Fruit fly (Drosophila melanogaster) Kc167 (cell line): ENCODE results near the gene ng2.
"Not testable (repeated sequence)": the region's sequence is repeated elsewhere in the genome, so short reads cannot be mapped to it uniquely, and the experiment has no call there.

Experiments used
- Myc ChIP-seq: fragments of >200 bp; optimal IDR thresholded peaks from 2 replicates; lab custom pipeline; 2017; ENCODE audit warnings: missing external identifiers
- Sin3A ChIP-seq: fragments of >200 bp; optimal IDR thresholded peaks from 2 replicates; lab custom pipeline; 2018; ENCODE audit warnings: missing external identifiers
- h ChIP-seq: fragments of >200 bp; optimal IDR thresholded peaks from 3 replicates; lab custom pipeline; 2018; ENCODE audit warnings: missing external identifiers
- insv ChIP-seq: fragments of >200 bp; optimal IDR thresholded peaks from 3 replicates; lab custom pipeline; 2018; ENCODE audit warnings: missing external identifiers
- psq ChIP-seq: fragments of >200 bp; optimal IDR thresholded peaks from 2 replicates; lab custom pipeline; 2017; ENCODE audit warnings: missing external identifiers
- ttk ChIP-seq: sonication (Bioruptor generic); optimal IDR thresholded peaks from 2 replicates; lab custom pipeline; 2017; ENCODE audit warnings: missing external identifiers

ng2 gene

dm6 chrX:3240471-3240870, at the start of gene ng2:
Gene ng2 (minus strand): TSS chrX:3240571.
- TF ChIP-seq ttk, insv, psq (lab: Kevin White, UChicago): not testable (repeated sequence)

- TF ChIP-seq Myc (lab: Kevin White, UChicago), result no peak
- TF ChIP-seq h (lab: Kevin White, UChicago), result no peak
- no peak for TF ChIP-seq Sin3A (lab: Kevin White, UChicago)
- TF ChIP-seq psq (lab: Kevin White, UChicago), result no peak
- TF ChIP-seq insv (lab: Kevin White, UChicago), result no peak
- TF ChIP-seq ttk (lab: Kevin White, UChicago), result no peak
These were observed 48.7 kb upstream of the ng2 start for dm6 chrX:3288909-3289706.

dm6 chrX:3288247-3288838, 48.0 kb upstream of the ng2 start:
- TF ChIP-seq Sin3A (lab: Kevin White, UChicago), result no peak
- no peak for TF ChIP-seq h (lab: Kevin White, UChicago)
- TF ChIP-seq insv (lab: Kevin White, UChicago), result no peak
- TF ChIP-seq Myc (lab: Kevin White, UChicago), result no peak
- no peak for TF ChIP-seq ttk (lab: Kevin White, UChicago)
- no peak for TF ChIP-seq psq (lab: Kevin White, UChicago)

dm6 chrX:3281958-3282357, 41.6 kb upstream of the ng2 start:
- TF ChIP-seq Myc (lab: Kevin White, UChicago), result no peak
- TF ChIP-seq psq (lab: Kevin White, UChicago), result no peak
- no peak for TF ChIP-seq ttk (lab: Kevin White, UChicago)
- no peak for TF ChIP-seq Sin3A (lab: Kevin White, UChicago)
- TF ChIP-seq insv (lab: Kevin White, UChicago), result no peak
- TF ChIP-seq h (lab: Kevin White, UChicago), result no peak

- TF ChIP-seq Sin3A (lab: Kevin White, UChicago) (no peak), Myc (lab: Kevin White, UChicago) (no peak), insv (lab: Kevin White, UChicago) (no peak), ttk (lab: Kevin White, UChicago) (no peak), h (lab: Kevin White, UChicago) (no peak), psq (lab: Kevin White, UChicago) (no peak)
These were observed 33.2 kb upstream of the ng2 start for dm6 chrX:3273557-3273956.

dm6 chrX:3265828-3266227, 25.5 kb upstream of the ng2 start:
- TF ChIP-seq Myc (lab: Kevin White, UChicago) (no peak), h (lab: Kevin White, UChicago) (no peak), psq (lab: Kevin White, UChicago) (no peak), insv (lab: Kevin White, UChicago) (no peak), Sin3A (lab: Kevin White, UChicago) (no peak), ttk (lab: Kevin White, UChicago) (no peak)

dm6 chrX:3260536-3260935, 20.2 kb upstream of the ng2 start:
- no peak for TF ChIP-seq psq (lab: Kevin White, UChicago)
- TF ChIP-seq Myc (lab: Kevin White, UChicago), result no peak
- no peak for TF ChIP-seq insv (lab: Kevin White, UChicago)
- no peak for TF ChIP-seq Sin3A (lab: Kevin White, UChicago)
- TF ChIP-seq ttk (lab: Kevin White, UChicago), result no peak
- TF ChIP-seq h (lab: Kevin White, UChicago), result no peak

- TF ChIP-seq Sin3A (lab: Kevin White, UChicago), result no peak
- TF ChIP-seq ttk (lab: Kevin White, UChicago), result no peak
- no peak for TF ChIP-seq h (lab: Kevin White, UChicago)
- TF ChIP-seq insv (lab: Kevin White, UChicago), result no peak
- no peak for TF ChIP-seq psq (lab: Kevin White, UChicago)
- no peak for TF ChIP-seq Myc (lab: Kevin White, UChicago)
These were observed 15.4 kb upstream of the ng2 start for dm6 chrX:3255569-3256309.

- TF ChIP-seq Sin3A (lab: Kevin White, UChicago), result no peak
- no peak for TF ChIP-seq h (lab: Kevin White, UChicago)
- TF ChIP-seq insv (lab: Kevin White, UChicago), result no peak
- TF ChIP-seq psq (lab: Kevin White, UChicago), result no peak
- no peak for TF ChIP-seq Myc (lab: Kevin White, UChicago)
- TF ChIP-seq ttk (lab: Kevin White, UChicago), result no peak
These were observed 9.4 kb upstream of the ng2 start, which contains the start of gene Sgs4 for dm6 chrX:3249789-3250188. Gene Sgs4 (plus strand): TSS chrX:3250089.

dm6 chrX:3249189-3249588, 8.8 kb upstream of the ng2 start, which contains the start of gene Pig1:
Gene Pig1 (minus strand): TSS chrX:3249289.
- TF ChIP-seq ttk (lab: Kevin White, UChicago), result no peak
- TF ChIP-seq Sin3A (lab: Kevin White, UChicago), result no peak
- no peak for TF ChIP-seq insv (lab: Kevin White, UChicago)
- no peak for TF ChIP-seq h (lab: Kevin White, UChicago)
- TF ChIP-seq psq (lab: Kevin White, UChicago), result no peak
- TF ChIP-seq Myc (lab: Kevin White, UChicago), result no peak
